Worm (Caenorhabditis elegans) whole organism, late embryonic: ENCODE data around the gene ift-81.

Experiments used
- C38D4.7 ChIP-seq: fragments of 200-800 bp; sonication (Bioruptor generic); optimal IDR thresholded peaks from 2 replicates; lab custom pipeline; 2018; ENCODE audit warnings: mild to moderate bottlenecking, missing genetic modification characterization, moderate library complexity, missing compliant biosample characterization
- F13H6.1 ChIP-seq: sonication (generic microtip); optimal IDR thresholded peaks from 2 replicates; lab custom pipeline; 2016; ENCODE audit warnings: missing genetic modification characterization, missing compliant biosample characterization
- K09A11.1 ChIP-seq: sonication (generic microtip); optimal IDR thresholded peaks from 2 replicates; lab custom pipeline; 2017; ENCODE audit warnings: antibody characterized with exemption, mild to moderate bottlenecking, missing genetic modification characterization, missing compliant biosample characterization; ENCODE audit not compliant: insufficient read depth
- T23F11.4 ChIP-seq: fragments of 200-800 bp; sonication (Bioruptor generic); optimal IDR thresholded peaks from 2 replicates; lab custom pipeline; 2018; ENCODE audit warnings: mild to moderate bottlenecking, missing genetic modification characterization, missing compliant biosample characterization
- ceh-14 ChIP-seq: sonication (generic microtip); optimal IDR thresholded peaks from 2 replicates; lab custom pipeline; 2016; ENCODE audit warnings: missing genotype, missing genetic modification characterization, missing compliant biosample characterization
- ceh-18 ChIP-seq: sonication (generic microtip); optimal IDR thresholded peaks from 2 replicates; lab custom pipeline; 2016; ENCODE audit warnings: missing genetic modification characterization, missing compliant biosample characterization
- ceh-19 ChIP-seq: fragments of 200-800 bp; sonication (Bioruptor generic); optimal IDR thresholded peaks from 2 replicates; lab custom pipeline; 2018; ENCODE audit warnings: mild to moderate bottlenecking, missing genetic modification characterization, missing compliant biosample characterization
- ceh-2 ChIP-seq: sonication (generic microtip); optimal IDR thresholded peaks from 2 replicates; lab custom pipeline; 2016; ENCODE audit warnings: missing genotype, missing genetic modification characterization, missing compliant biosample characterization
- ceh-9 ChIP-seq: sonication (generic microtip); optimal IDR thresholded peaks from 2 replicates; lab custom pipeline; 2016; ENCODE audit warnings: mild to moderate bottlenecking, missing genetic modification characterization, inconsistent platforms, missing compliant biosample characterization
- dmd-4 ChIP-seq: sonication (generic microtip); optimal IDR thresholded peaks from 2 replicates; lab custom pipeline; 2016; ENCODE audit warnings: borderline replicate concordance, missing genetic modification characterization, missing compliant biosample characterization
- dve-1 ChIP-seq: sonication (generic microtip); optimal IDR thresholded peaks from 2 replicates; lab custom pipeline; 2017; ENCODE audit warnings: antibody characterized with exemption, mild to moderate bottlenecking, missing genetic modification characterization, missing compliant biosample characterization
- elt-2 ChIP-seq: sonication (generic microtip); optimal IDR thresholded peaks from 2 replicates; lab custom pipeline; 2016; ENCODE audit warnings: missing genetic modification reagents, missing genetic modification characterization, missing compliant biosample characterization
- ets-4 ChIP-seq: sonication (generic microtip); optimal IDR thresholded peaks from 2 replicates; lab custom pipeline; 2016; ENCODE audit warnings: missing genetic modification characterization, missing compliant biosample characterization
- eyg-1 ChIP-seq: sonication (generic microtip); optimal IDR thresholded peaks from 2 replicates; lab custom pipeline; 2016; ENCODE audit warnings: missing genotype, missing genetic modification characterization, missing compliant biosample characterization
- fax-1 ChIP-seq: sonication (generic microtip); optimal IDR thresholded peaks from 2 replicates; lab custom pipeline; 2016; ENCODE audit warnings: missing genotype, missing genetic modification characterization, missing compliant biosample characterization
- fkh-10 ChIP-seq: fragments of 150-350 bp; optimal IDR thresholded peaks from 2 replicates; lab custom pipeline; 2014; ENCODE audit warnings: missing biosample characterization, missing genetic modification reagents, missing genetic modification characterization
- fkh-6 ChIP-seq: sonication (generic microtip); optimal IDR thresholded peaks from 2 replicates; lab custom pipeline; 2016; ENCODE audit warnings: missing genetic modification characterization, missing compliant biosample characterization
- hlh-6 ChIP-seq: sonication (generic microtip); optimal IDR thresholded peaks from 2 replicates; lab custom pipeline; 2016; ENCODE audit warnings: missing genotype, missing genetic modification characterization, missing compliant biosample characterization
- hlh-8 ChIP-seq: sonication (generic microtip); optimal IDR thresholded peaks from 2 replicates; lab custom pipeline; 2016; ENCODE audit warnings: missing genotype, missing genetic modification characterization, missing compliant biosample characterization
- mec-3 ChIP-seq: sonication (generic microtip); optimal IDR thresholded peaks from 2 replicates; lab custom pipeline; 2016; ENCODE audit warnings: borderline replicate concordance, missing genetic modification characterization, missing compliant biosample characterization
- nfya-1 ChIP-seq: sonication (generic microtip); optimal IDR thresholded peaks from 2 replicates; lab custom pipeline; 2017; ENCODE audit warnings: missing genetic modification characterization, mild to moderate bottlenecking, missing compliant biosample characterization, antibody characterized with exemption, moderate library complexity
- nhr-11 ChIP-seq: fragments of 150-350 bp; optimal IDR thresholded peaks from 2 replicates; lab custom pipeline; 2014; ENCODE audit warnings: missing biosample characterization, missing genetic modification characterization
- odd-2 ChIP-seq: sonication (generic microtip); optimal IDR thresholded peaks from 2 replicates; lab custom pipeline; 2017; ENCODE audit warnings: antibody characterized with exemption, mild to moderate bottlenecking, missing genetic modification characterization, missing compliant biosample characterization
- pax-1 ChIP-seq: fragments of 150-350 bp; optimal IDR thresholded peaks from 2 replicates; lab custom pipeline; 2014; ENCODE audit warnings: missing biosample characterization, missing genetic modification characterization
- pha-2 ChIP-seq: sonication (generic microtip); optimal IDR thresholded peaks from 2 replicates; lab custom pipeline; 2017; ENCODE audit warnings: mild to moderate bottlenecking, missing genetic modification characterization, missing compliant biosample characterization
- pha-4 ChIP-seq: fragments of 150-350 bp; optimal IDR thresholded peaks from 2 replicates; lab custom pipeline; 2018; ENCODE audit warnings: missing biosample characterization, missing genetic modification reagents, missing genetic modification characterization
- pqm-1 ChIP-seq: sonication (generic microtip); optimal IDR thresholded peaks from 2 replicates; lab custom pipeline; 2016; ENCODE audit warnings: missing genetic modification characterization, missing compliant biosample characterization
- pros-1 ChIP-seq: fragments of 150-350 bp; optimal IDR thresholded peaks from 2 replicates; lab custom pipeline; 2014; ENCODE audit warnings: missing biosample characterization, missing genetic modification reagents, missing genetic modification characterization
- ref-2 ChIP-seq: sonication (generic microtip); optimal IDR thresholded peaks from 2 replicates; lab custom pipeline; 2016; ENCODE audit warnings: missing genetic modification characterization, missing compliant biosample characterization
- rnt-1 ChIP-seq: sonication (generic microtip); optimal IDR thresholded peaks from 2 replicates; lab custom pipeline; 2016; ENCODE audit warnings: missing genetic modification characterization, missing compliant biosample characterization
- sox-2 ChIP-seq: fragments of 200-800 bp; sonication (Bioruptor generic); IDR thresholded peaks from 2 replicates; pipeline ENCODE4 v1.3.6; 2022; ENCODE audit warnings: missing genetic modification reagents, missing genetic modification characterization, missing compliant biosample characterization
- syd-9 ChIP-seq: sonication (generic microtip); optimal IDR thresholded peaks from 2 replicates; lab custom pipeline; 2016; ENCODE audit warnings: mild to moderate bottlenecking, missing genetic modification characterization, moderate library complexity, missing compliant biosample characterization
- tbx-2 ChIP-seq: sonication (generic microtip); optimal IDR thresholded peaks from 2 replicates; lab custom pipeline; 2016; ENCODE audit warnings: missing genetic modification characterization, missing compliant biosample characterization
- unc-42 ChIP-seq: sonication (generic microtip); optimal IDR thresholded peaks from 2 replicates; lab custom pipeline; 2016; ENCODE audit warnings: missing genotype, missing genetic modification characterization, missing compliant biosample characterization
- unc-86 ChIP-seq: sonication (generic microtip); optimal IDR thresholded peaks from 2 replicates; lab custom pipeline; 2016; ENCODE audit warnings: missing genetic modification characterization, missing compliant biosample characterization
- ztf-16 ChIP-seq: sonication (generic microtip); optimal IDR thresholded peaks from 2 replicates; lab custom pipeline; 2017; ENCODE audit warnings: missing genetic modification characterization, missing compliant biosample characterization

The ift-81 gene

DNA sequence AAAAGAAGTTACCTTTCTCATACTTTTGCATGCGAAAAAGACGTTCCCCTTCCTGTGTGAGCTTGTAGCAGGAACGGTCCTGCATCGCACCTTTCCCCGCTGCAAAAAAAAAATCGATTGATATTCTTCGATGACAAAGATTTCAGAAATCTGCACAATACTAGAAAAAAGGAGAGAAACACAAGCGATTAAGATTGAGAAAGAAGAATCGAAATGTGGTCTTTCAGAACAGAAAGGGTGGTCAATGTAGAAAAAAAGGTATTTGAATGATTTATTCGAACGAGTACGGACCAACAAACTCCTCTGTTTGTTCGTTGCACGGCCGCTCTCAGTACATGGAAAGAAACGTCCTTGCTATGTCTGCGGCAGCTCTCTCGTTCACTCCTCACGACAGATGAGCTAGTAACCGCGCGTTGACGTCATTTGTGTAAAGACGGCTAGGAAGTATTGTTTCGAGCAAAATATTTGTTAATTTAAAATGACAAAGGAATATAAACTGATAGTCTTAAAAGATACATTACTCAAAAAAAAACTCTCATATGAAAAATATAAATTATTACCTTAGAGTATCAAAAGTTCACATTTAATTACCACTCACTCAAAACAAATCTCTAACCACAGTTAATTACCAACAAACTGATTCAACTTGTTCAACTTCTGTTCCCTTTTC lies at the start of gene ift-81:
TSS of gene ift-81 (plus strand) at position 620 of the 670 bp plus-strand sequence.
- TF ChIP-seq pax-1 (tag; lab: Kevin White, UChicago) (no peak), ceh-18 (tag; lab: Kevin White, UChicago) (no peak), pros-1 (tag; lab: Kevin White, UChicago) (no peak), unc-42 (tag; lab: Kevin White, UChicago) (no peak), pha-4 (tag; lab: Kevin White, UChicago) (no peak), F13H6.1 (tag; lab: Kevin White, UChicago) (no peak), ceh-19 (GFP tag; lab: Kevin White, UChicago) (no peak)

DNA sequence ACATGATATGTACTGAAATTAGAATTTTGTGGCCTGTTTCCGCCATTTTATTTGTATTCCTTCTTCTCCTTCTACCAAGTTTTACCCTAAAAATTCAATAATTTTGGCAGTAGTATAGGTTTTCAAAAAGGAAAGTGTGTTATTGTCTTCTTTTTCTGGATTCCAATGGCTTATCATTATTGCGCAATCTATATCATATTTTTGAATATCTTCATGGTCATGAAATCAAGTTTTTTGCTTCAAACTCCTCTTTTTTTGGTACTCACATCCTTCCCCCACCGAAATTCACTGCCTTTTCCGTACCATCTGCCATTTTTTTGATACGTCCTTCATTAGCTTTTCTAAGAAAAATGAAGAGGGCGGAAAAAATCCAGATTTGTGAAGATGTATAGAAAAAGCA lies 49.6 kb upstream of the ift-81 start:
- TF ChIP-seq syd-9 (tag; lab: Kevin White, UChicago), result no peak
- TF ChIP-seq F13H6.1 (tag; lab: Kevin White, UChicago), result no peak
- TF ChIP-seq hlh-8 (tag; lab: Kevin White, UChicago), result no peak
- TF ChIP-seq sox-2, result no peak
- no peak for TF ChIP-seq nhr-11 (tag; lab: Kevin White, UChicago)
- TF ChIP-seq ceh-2 (tag; lab: Kevin White, UChicago), result no peak
- no peak for TF ChIP-seq T23F11.4 (GFP tag; lab: Kevin White, UChicago)
- TF ChIP-seq ztf-16, result no peak
- TF ChIP-seq hlh-6 (tag; lab: Kevin White, UChicago), result no peak
- TF ChIP-seq unc-86, result no peak
- no peak for TF ChIP-seq mec-3 (tag; lab: Kevin White, UChicago)
- no peak for TF ChIP-seq rnt-1 (tag; lab: Kevin White, UChicago)
- no peak for TF ChIP-seq nfya-1 (tag; lab: Kevin White, UChicago)
- no peak for TF ChIP-seq fkh-6 (tag; lab: Kevin White, UChicago)
- TF ChIP-seq dmd-4 (tag; lab: Kevin White, UChicago), result no peak
- TF ChIP-seq elt-2 (tag; lab: Kevin White, UChicago), result no peak
- TF ChIP-seq ceh-19 (GFP tag; lab: Kevin White, UChicago), result no peak
- TF ChIP-seq K09A11.1, result no peak

DNA sequence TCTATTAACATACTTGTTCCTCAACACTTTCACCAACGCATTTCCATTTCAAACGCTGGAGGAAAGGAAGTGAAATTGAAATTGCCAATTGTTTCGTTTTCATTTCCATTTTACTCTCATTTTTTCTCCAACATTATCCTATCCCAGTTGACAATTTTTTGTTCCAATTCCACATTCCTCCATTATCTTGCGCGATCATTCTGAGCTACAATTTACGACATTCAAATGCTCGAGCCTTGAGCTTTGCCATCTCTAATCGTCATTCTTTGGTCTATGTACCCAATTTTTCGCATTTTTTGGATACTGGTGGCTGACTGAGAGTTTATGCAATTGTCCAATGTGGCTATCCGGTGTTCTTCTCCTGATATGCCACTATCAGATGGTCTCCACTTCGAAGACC lies 48.8 kb upstream of the ift-81 start, which contains the start of gene Y34B4A.10:
TSS of gene Y34B4A.10 (plus strand) at position 301 of the 400 bp plus-strand sequence.
- TF ChIP-seq pha-2 (tag; lab: Kevin White, UChicago) (no peak), nfya-1 (tag; lab: Kevin White, UChicago) (no peak), eyg-1 (tag; lab: Kevin White, UChicago) (no peak), tbx-2 (tag; lab: Kevin White, UChicago) (no peak), pqm-1 (tag; lab: Kevin White, UChicago) (no peak), dve-1 (tag; lab: Kevin White, UChicago) (no peak), nhr-11 (tag; lab: Kevin White, UChicago) (no peak), hlh-6 (tag; lab: Kevin White, UChicago) (no peak), ceh-9 (tag; lab: Kevin White, UChicago) (no peak), fkh-10 (GFP tag; lab: Kevin White, UChicago) (no peak), C38D4.7 (GFP tag; lab: Kevin White, UChicago) (no peak), fax-1 (tag; lab: Kevin White, UChicago) (no peak), K09A11.1 (no peak), ref-2 (tag; lab: Kevin White, UChicago) (no peak), ets-4 (no peak), ceh-14 (tag; lab: Kevin White, UChicago) (no peak), odd-2 (tag; lab: Kevin White, UChicago) (no peak)
